Fruit fly (Drosophila melanogaster): ENCODE data around the gene alpha-Man-Ib.

Gene alpha-Man-Ib

DNA sequence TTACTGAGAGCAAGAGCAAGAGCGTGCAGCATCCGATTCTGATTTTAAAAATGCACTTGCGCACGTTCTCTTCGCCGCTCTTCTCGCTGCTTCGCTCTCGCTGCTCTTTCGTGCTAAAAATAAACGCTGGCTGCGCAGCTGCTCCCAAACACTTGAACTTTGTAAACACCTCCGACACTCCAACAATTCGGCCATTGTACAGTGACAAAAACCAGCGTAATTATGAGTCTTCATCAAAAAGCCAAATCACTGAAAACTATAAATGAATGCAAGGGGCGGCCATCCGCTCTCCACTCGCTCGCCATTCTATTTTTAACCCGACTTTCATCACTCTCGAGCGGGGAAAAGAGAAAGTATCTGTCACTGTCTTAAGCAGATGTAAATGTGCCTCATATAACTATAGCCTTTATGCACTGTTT is 47.9 kb downstream of the alpha-Man-Ib start (continued):
- TF ChIP-seq ro (GFP tag; IDR thresholded peaks at IDR 0.05) (no peak), CG6683 (GFP tag; optimal IDR thresholded peaks at IDR 0.05) (no peak), Oli (tag; optimal IDR thresholded peaks at IDR 0.05) (no peak), CG11696 (GFP tag; IDR thresholded peaks at IDR 0.05) (no peak), CG12299 (tag; optimal IDR thresholded peaks at IDR 0.05) (no peak), Deaf1 (tag; optimal IDR thresholded peaks at IDR 0.05) (peak; percentile 29), CG30403 (GFP tag; optimal IDR thresholded peaks at IDR 0.05) (no peak), tin (GFP tag; optimal IDR thresholded peaks at IDR 0.05) (no peak), CG5245 (GFP tag; optimal IDR thresholded peaks at IDR 0.05) (peak; percentile 2), NfI (GFP tag; optimal IDR thresholded peaks at IDR 0.05) (peak; percentile 3), ash1 (GFP tag; optimal IDR thresholded peaks at IDR 0.05) (no peak), lab (GFP tag; optimal IDR thresholded peaks at IDR 0.05) (peak; percentile 45), CG10979 (tag; optimal IDR thresholded peaks at IDR 0.05) (no peak), Dip3 (GFP tag; optimal IDR thresholded peaks at IDR 0.05) (no peak), onecut (GFP tag; IDR thresholded peaks at IDR 0.05) (no peak), sens (GFP tag) (peak; percentile 86), MTF-1 (GFP tag; optimal IDR thresholded peaks at IDR 0.05; ENCODE audit: borderline replicate concordance) (no peak), CG13424 (tag; optimal IDR thresholded peaks at IDR 0.05) (peak; percentile 4), exex (tag; optimal IDR thresholded peaks at IDR 0.05) (no peak), Dek (tag; optimal IDR thresholded peaks at IDR 0.05) (no peak), CG17912 (GFP tag; optimal IDR thresholded peaks at IDR 0.05) (no peak), CG16815 (GFP tag; optimal IDR thresholded peaks at IDR 0.05) (no peak), CG30020 (tag; optimal IDR thresholded peaks at IDR 0.05) (no peak), Chrac-16 (GFP tag; optimal IDR thresholded peaks at IDR 0.05) (no peak), CG4404 (GFP tag; IDR thresholded peaks at IDR 0.05) (no peak), Pdp1 (GFP tag; optimal IDR thresholded peaks at IDR 0.05) (no peak), Hr39 (optimal IDR thresholded peaks at IDR 0.05) (no peak), kni (GFP tag; optimal IDR thresholded peaks at IDR 0.05) (peak; percentile 14), Blimp-1 (GFP tag; optimal IDR thresholded peaks at IDR 0.05) (peak; percentile 78), gro (GFP tag; optimal IDR thresholded peaks at IDR 0.05) (no peak), CG8290 (GFP tag; optimal IDR thresholded peaks at IDR 0.05) (no peak), CG8290 (tag; optimal IDR thresholded peaks at IDR 0.05) (peak in 1 of 2 experiments; percentile 23), disco-r (GFP tag; optimal IDR thresholded peaks at IDR 0.05) (no peak), danr (GFP tag; IDR thresholded peaks at IDR 0.05) (no peak), CG6175 (GFP tag; IDR thresholded peaks at IDR 0.05) (no peak), gsb (GFP tag; IDR thresholded peaks at IDR 0.05) (no peak), Hmx (GFP tag; optimal IDR thresholded peaks at IDR 0.05) (no peak), CG12391 (tag; optimal IDR thresholded peaks at IDR 0.05) (peak; percentile 11), sens-2 (GFP tag; IDR thresholded peaks at IDR 0.05) (no peak), bsh (GFP tag; optimal IDR thresholded peaks at IDR 0.05) (peak in 1 of 2 experiments; percentile 18), her (GFP tag; optimal IDR thresholded peaks at IDR 0.05) (peak; percentile 22), B-H1 (GFP tag; IDR thresholded peaks at IDR 0.05) (no peak), CG7745 (tag; optimal IDR thresholded peaks at IDR 0.05) (peak; percentile 19), CG7987 (GFP tag; optimal IDR thresholded peaks at IDR 0.05) (no peak), Asciz (GFP tag; optimal IDR thresholded peaks at IDR 0.05) (no peak), NC2β (GFP tag; optimal IDR thresholded peaks at IDR 0.05) (no peak), Usf (GFP tag; optimal IDR thresholded peaks at IDR 0.05) (no peak), Trl (optimal IDR thresholded peaks at IDR 0.05) (peak; percentile 83 to 90), Trl (GFP tag; optimal IDR thresholded peaks at IDR 0.05) (no peak), Abd-B (GFP tag; optimal IDR thresholded peaks at IDR 0.05) (no peak), Hr78 (GFP tag; optimal IDR thresholded peaks at IDR 0.05) (peak in 1 of 2 experiments; percentile 78), CG12942 (GFP tag; optimal IDR thresholded peaks at IDR 0.05) (no peak)
